Worm (Caenorhabditis elegans): ENCODE data around the gene F10C1.8.

DNA sequence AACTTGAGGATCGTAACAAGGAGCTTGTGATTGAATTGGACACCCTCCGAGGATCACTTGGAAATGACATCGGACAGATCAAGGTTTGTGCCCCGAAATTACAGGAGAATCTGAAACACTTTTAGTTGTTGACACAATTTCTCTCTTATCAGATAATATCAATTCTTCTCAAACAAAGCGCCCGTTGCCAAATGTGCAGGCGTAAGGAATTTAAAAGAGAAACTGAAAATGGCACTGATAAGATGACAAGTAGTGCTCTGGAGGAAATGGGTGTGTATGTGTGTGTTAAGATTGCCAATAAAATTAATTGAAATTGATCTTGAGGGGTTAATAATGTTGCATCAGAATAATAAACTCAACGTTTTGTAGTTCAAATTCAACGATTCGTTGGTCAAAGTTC lies 2.9 kb upstream of the F10C1.8 start:
- TF ChIP-seq T20F7.1 (GFP tag; optimal IDR thresholded peaks at IDR 0.05) (no peak), mes-2 (tag; optimal IDR thresholded peaks at IDR 0.05; ENCODE audit: poor library complexity, severe bottlenecking) (peak; percentile 9), hlh-30 (tag; optimal IDR thresholded peaks at IDR 0.05; ENCODE audit: insufficient read depth) (no peak), fkh-10 (GFP tag; optimal IDR thresholded peaks at IDR 0.05) (no peak), R02D3.7 (tag; optimal IDR thresholded peaks at IDR 0.05) (no peak), ces-1 (GFP tag; optimal IDR thresholded peaks at IDR 0.05) (no peak), lin-38 (GFP tag; IDR thresholded peaks at IDR 0.05) (no peak), skn-1 (tag; optimal IDR thresholded peaks at IDR 0.05) (no peak), fos-1 (tag; optimal IDR thresholded peaks at IDR 0.05) (no peak), egl-27 (tag; optimal IDR thresholded peaks at IDR 0.05) (no peak), ama-1 (optimal IDR thresholded peaks at IDR 0.05) (peak; percentile 8)
